Fruit fly (Drosophila melanogaster): ENCODE measurements around the gene Ucp4C.

The Ucp4C gene

dm6 chr2L:5943229-5944078, 24.9 kb upstream of the Ucp4C start, which contains the start of the genes Sfp26Ad and Gpdh1 (continued):
- peak; percentile 67; the same call in 2 of the 3 replicates for TF ChIP-seq dysf (GFP tag; IDR thresholded peaks at IDR 0.05)
- peak; percentile 71 for TF ChIP-seq HLH3B (GFP tag; IDR thresholded peaks at IDR 0.05)
- peak; percentile 60 for TF ChIP-seq CG14441 (GFP tag; IDR thresholded peaks at IDR 0.05)
- TF ChIP-seq unc-4 (GFP tag; IDR thresholded peaks at IDR 0.05; ENCODE audit: partially characterized antibody) = peak; percentile 55
- TF ChIP-seq CG2116 (GFP tag; optimal IDR thresholded peaks at IDR 0.05) = peak; percentile 79
- peak; percentile 50; the same call in 1 of the 3 replicates for TF ChIP-seq knrl (GFP tag; IDR thresholded peaks at IDR 0.05; ENCODE audit: partially characterized antibody)
- TF ChIP-seq CG30403 (GFP tag; optimal IDR thresholded peaks at IDR 0.05) = peak; percentile 83
- TF ChIP-seq CG34422 (GFP tag; IDR thresholded peaks at IDR 0.05) = peak; percentile 60; the same call in 2 of the 3 replicates
- peak; percentile 94; the same call in 3 of the 4 replicates for TF ChIP-seq chinmo (GFP tag; IDR thresholded peaks at IDR 0.05; ENCODE audit: partially characterized antibody)
- peak; percentile 15 for TF ChIP-seq Usf (GFP tag; optimal IDR thresholded peaks at IDR 0.05)
- TF ChIP-seq Lhr (GFP tag; optimal IDR thresholded peaks at IDR 0.05) = peak; percentile 55
- no peak; the same call in 1 of the 2 replicates for TF ChIP-seq hbn (GFP tag; IDR thresholded peaks at IDR 0.05; ENCODE audit: partially characterized antibody)
- TF ChIP-seq HmgD (GFP tag; optimal IDR thresholded peaks at IDR 0.05) = peak; percentile 44
- TF ChIP-seq ftz-f1 (GFP tag; optimal IDR thresholded peaks at IDR 0.05) = peak; percentile 51
- TF ChIP-seq CG9817 (tag; optimal IDR thresholded peaks at IDR 0.05) = peak; percentile 60
- TF ChIP-seq CG10209 (GFP tag; optimal IDR thresholded peaks at IDR 0.05) = peak; percentile 74
- peak; percentile 86 for TF ChIP-seq Xbp1 (GFP tag; optimal IDR thresholded peaks at IDR 0.05)
- TF ChIP-seq CG32532 (GFP tag; IDR thresholded peaks at IDR 0.05) = peak; percentile 80
- TF ChIP-seq CG7372 (GFP tag; IDR thresholded peaks at IDR 0.05) = 0 out of 2 replicates have a peak, but pooled peaks have one; percentile 50
- TF ChIP-seq CoRest (tag; optimal IDR thresholded peaks at IDR 0.05) = peak; percentile 72
- no peak for TF ChIP-seq hkb (optimal IDR thresholded peaks at IDR 0.05)
- TF ChIP-seq hkb (GFP tag; IDR thresholded peaks at IDR 0.05) = peak; percentile 74
- TF ChIP-seq CG7928 (GFP tag; optimal IDR thresholded peaks at IDR 0.05) = peak; percentile 99
- TF ChIP-seq prd (optimal IDR thresholded peaks at IDR 0.05) = no peak
- peak; percentile 74 for TF ChIP-seq prd (GFP tag; IDR thresholded peaks at IDR 0.05)
- TF ChIP-seq Jarid2 (GFP tag; optimal IDR thresholded peaks at IDR 0.05) = peak; percentile 87
- TF ChIP-seq CG18262 (tag; optimal IDR thresholded peaks at IDR 0.05) = peak; percentile 63
- TF ChIP-seq psq (GFP tag; optimal IDR thresholded peaks at IDR 0.05) = peak; percentile 61
- TF ChIP-seq vvl (GFP tag; IDR thresholded peaks at IDR 0.05) = peak; percentile 80
- no peak for TF ChIP-seq Lpt (GFP tag; optimal IDR thresholded peaks at IDR 0.05)
- peak; percentile 55 for TF ChIP-seq dmrt99B (tag; optimal IDR thresholded peaks at IDR 0.05)
- peak; percentile 99 for TF ChIP-seq wek (GFP tag; optimal IDR thresholded peaks at IDR 0.05)
- no peak for TF ChIP-seq dimm (GFP tag; IDR thresholded peaks at IDR 0.05)
- peak; percentile 47; the same call in 1 of the 2 replicates for TF ChIP-seq CG4730 (GFP tag; IDR thresholded peaks at IDR 0.05)
- peak; percentile 76 for TF ChIP-seq kay (GFP tag; optimal IDR thresholded peaks at IDR 0.05)
- TF ChIP-seq CG10147 (GFP tag; optimal IDR thresholded peaks at IDR 0.05) = peak; percentile 52
- TF ChIP-seq CTCF (GFP tag; optimal IDR thresholded peaks at IDR 0.05) = no peak
- peak; percentile 11 for TF ChIP-seq btn (GFP tag; optimal IDR thresholded peaks at IDR 0.05)
- TF ChIP-seq CG12104 (GFP tag; optimal IDR thresholded peaks at IDR 0.05) = peak; percentile 52
- TF ChIP-seq grau (tag; optimal IDR thresholded peaks at IDR 0.05) = peak; percentile 66
- 0 out of 3 replicates have a peak, but pooled peaks have one; percentile 22 for TF ChIP-seq z (GFP tag; IDR thresholded peaks at IDR 0.05)
- peak; percentile 21 for TF ChIP-seq jing (GFP tag; optimal IDR thresholded peaks at IDR 0.05)
- TF ChIP-seq Taf1 (GFP tag; IDR thresholded peaks at IDR 0.05) = 0 out of 2 replicates have a peak, but pooled peaks have one; percentile 7
- TF ChIP-seq kah (GFP tag; optimal IDR thresholded peaks at IDR 0.05) = peak; percentile 1
- TF ChIP-seq sqz (GFP tag; optimal IDR thresholded peaks at IDR 0.05) = peak; percentile 36
- no peak for TF ChIP-seq dati (GFP tag; IDR thresholded peaks at IDR 0.05)
- peak; percentile 87 for TF ChIP-seq jumu (GFP tag; optimal IDR thresholded peaks at IDR 0.05)
- TF ChIP-seq eyg (GFP tag; optimal IDR thresholded peaks at IDR 0.05) = peak; percentile 71
- no peak for TF ChIP-seq Lim3 (GFP tag; IDR thresholded peaks at IDR 0.05)
